Fruit fly (Drosophila melanogaster): ENCODE results near the gene Deaf1.

Deaf1 gene

DNA sequence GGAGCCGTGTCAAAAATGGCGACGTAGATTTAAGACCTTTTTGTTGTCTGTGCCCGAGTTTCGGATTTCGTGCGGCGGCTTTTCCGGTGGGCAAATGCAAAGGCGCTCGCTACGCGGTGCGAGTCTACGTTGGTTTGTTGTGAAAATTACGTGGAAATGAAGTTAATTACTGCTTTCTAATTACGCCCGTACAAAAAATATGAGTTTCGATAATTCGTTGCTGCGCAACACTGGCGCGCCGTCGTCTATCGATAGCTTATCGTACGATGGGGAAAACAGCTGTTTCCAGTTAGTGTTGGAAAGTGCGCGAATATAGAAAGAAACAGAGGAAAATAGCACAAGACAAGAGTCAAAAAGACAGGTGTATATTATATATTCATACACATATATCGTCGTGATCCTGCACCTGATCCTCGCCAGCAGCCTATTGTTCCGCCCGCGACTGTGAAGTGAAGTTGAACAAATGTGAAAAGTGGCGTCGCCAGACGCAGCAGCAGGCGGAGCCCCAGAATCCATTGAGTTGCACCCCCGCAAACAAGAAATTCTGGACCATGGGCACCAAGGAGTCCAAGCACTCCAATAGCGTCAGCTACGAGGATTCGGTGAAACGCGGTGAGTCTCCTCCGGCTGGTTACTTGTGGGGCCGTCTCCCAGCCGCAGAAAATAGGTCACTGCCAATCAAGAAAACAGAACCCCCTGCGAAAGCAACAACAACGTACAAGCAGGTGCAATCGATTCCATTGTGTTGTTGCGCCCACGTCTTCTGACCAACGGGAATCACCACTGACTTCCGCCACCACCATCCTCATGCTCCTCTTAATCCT is 53.1 kb downstream of the Deaf1 start, which contains the start of the genes Rab8 and Usp32 (continued):
- TF ChIP-seq scrt (GFP tag; optimal IDR thresholded peaks at IDR 0.05) = peak; percentile 62
- peak; percentile 51 for TF ChIP-seq chm (GFP tag; IDR thresholded peaks at IDR 0.05)
- peak; percentile 25 for TF ChIP-seq CG2202 (tag; optimal IDR thresholded peaks at IDR 0.05)
- TF ChIP-seq dm (GFP tag; optimal IDR thresholded peaks at IDR 0.05) = peak; percentile 53
- peak; percentile 32 for TF ChIP-seq CG10431 (GFP tag; optimal IDR thresholded peaks at IDR 0.05)
- 0 out of 2 replicates have a peak, but pooled peaks have one; percentile 6 for TF ChIP-seq HLH3B (GFP tag; IDR thresholded peaks at IDR 0.05)
- TF ChIP-seq CG12219 (GFP tag; optimal IDR thresholded peaks at IDR 0.05) = no peak
- TF ChIP-seq CG4328 (GFP tag; optimal IDR thresholded peaks at IDR 0.05) = peak; percentile 74
- TF ChIP-seq gsb (GFP tag; IDR thresholded peaks at IDR 0.05) = no peak
- no peak for TF ChIP-seq Aef1 (GFP tag; IDR thresholded peaks at IDR 0.05)
- no peak for TF ChIP-seq sim (GFP tag; IDR thresholded peaks at IDR 0.05)
- peak; percentile 86 for TF ChIP-seq CG2120 (GFP tag; optimal IDR thresholded peaks at IDR 0.05)
- peak; percentile 47; the same call in 1 of the 2 replicates for TF ChIP-seq CG32532 (GFP tag; IDR thresholded peaks at IDR 0.05)
- TF ChIP-seq CG6765 (GFP tag; optimal IDR thresholded peaks at IDR 0.05) = peak; percentile 31
- TF ChIP-seq CG31224 (GFP tag; IDR thresholded peaks at IDR 0.05) = peak; percentile 27; the same call in 1 of the 2 replicates
- TF ChIP-seq fd3F (GFP tag; optimal IDR thresholded peaks at IDR 0.05) = peak; percentile 22
- no peak for TF ChIP-seq yki (optimal IDR thresholded peaks at IDR 0.05)
- TF ChIP-seq CG2678 (tag; optimal IDR thresholded peaks at IDR 0.05) = no peak
- TF ChIP-seq lilli (GFP tag; optimal IDR thresholded peaks at IDR 0.05) = peak; percentile 81
- peak; percentile 28 for TF ChIP-seq CG2875 (GFP tag; optimal IDR thresholded peaks at IDR 0.05)
- no peak for TF ChIP-seq stc (GFP tag; IDR thresholded peaks at IDR 0.05)
- no peak for TF ChIP-seq Nf-YA (GFP tag; IDR thresholded peaks at IDR 0.05)
- TF ChIP-seq slbo (GFP tag; IDR thresholded peaks at IDR 0.05) = peak; percentile 71
- TF ChIP-seq Pdp1 (GFP tag; optimal IDR thresholded peaks at IDR 0.05) = peak; percentile 47 to 69
- TF ChIP-seq maf-S (GFP tag; optimal IDR thresholded peaks at IDR 0.05) = peak; percentile 53
- peak; percentile 82 for TF ChIP-seq psq (GFP tag; optimal IDR thresholded peaks at IDR 0.05)
- no peak for TF ChIP-seq Gsc (GFP tag; IDR thresholded peaks at IDR 0.05)
- peak; percentile 61 for TF ChIP-seq nmo (GFP tag; optimal IDR thresholded peaks at IDR 0.05)
- peak; percentile 35 for TF ChIP-seq wek (GFP tag; optimal IDR thresholded peaks at IDR 0.05)
- TF ChIP-seq NK7.1 (GFP tag; optimal IDR thresholded peaks at IDR 0.05) = peak; percentile 26
- peak; percentile 86 for TF ChIP-seq CG18599 (GFP tag; optimal IDR thresholded peaks at IDR 0.05)
- TF ChIP-seq Mrtf (GFP tag; IDR thresholded peaks at IDR 0.05) = no peak
- TF ChIP-seq CG42726 (GFP tag; IDR thresholded peaks at IDR 0.05; ENCODE audit: partially characterized antibody) = peak; percentile 93
- TF ChIP-seq CG12659 (GFP tag; optimal IDR thresholded peaks at IDR 0.05) = peak; percentile 92
- TF ChIP-seq pum (GFP tag; optimal IDR thresholded peaks at IDR 0.05) = peak; percentile 19
- no peak for TF ChIP-seq nau (GFP tag; optimal IDR thresholded peaks at IDR 0.05)
- TF ChIP-seq Dll (GFP tag; IDR thresholded peaks at IDR 0.05; ENCODE audit: partially characterized antibody) = peak; percentile 89
- peak; percentile 90 for TF ChIP-seq bbx (GFP tag; IDR thresholded peaks at IDR 0.05; ENCODE audit: partially characterized antibody)
- no peak for TF ChIP-seq peb (GFP tag; IDR thresholded peaks at IDR 0.05)
- peak; percentile 83 for TF ChIP-seq inv (GFP tag; IDR thresholded peaks at IDR 0.05; ENCODE audit: partially characterized antibody)
- TF ChIP-seq org-1 (GFP tag; optimal IDR thresholded peaks at IDR 0.05) = no peak
- TF ChIP-seq CG33213 (GFP tag; optimal IDR thresholded peaks at IDR 0.05) = peak; percentile 72
- peak; percentile 63 for TF ChIP-seq Side (GFP tag; optimal IDR thresholded peaks at IDR 0.05)
- TF ChIP-seq Kr (GFP tag; optimal IDR thresholded peaks at IDR 0.05) = no peak
- TF ChIP-seq caup (GFP tag; optimal IDR thresholded peaks at IDR 0.05; ENCODE audit: severe bottlenecking) = peak; percentile 81
- TF ChIP-seq shn (GFP tag; optimal IDR thresholded peaks at IDR 0.05) = peak; percentile 55
- no peak for TF ChIP-seq CG1832 (GFP tag; optimal IDR thresholded peaks at IDR 0.05)
- no peak for TF ChIP-seq sima (GFP tag; optimal IDR thresholded peaks at IDR 0.05)
- no peak for TF ChIP-seq CG17612 (GFP tag; IDR thresholded peaks at IDR 0.05)

Data from whole organism, embryonic.